Worm (Caenorhabditis elegans): ENCODE data around the gene Y46H3D.1.
A peak's percentile ranks its signal among the peaks of the same experiment; 100 is the strongest.

Y46H3D.1 gene

DNA sequence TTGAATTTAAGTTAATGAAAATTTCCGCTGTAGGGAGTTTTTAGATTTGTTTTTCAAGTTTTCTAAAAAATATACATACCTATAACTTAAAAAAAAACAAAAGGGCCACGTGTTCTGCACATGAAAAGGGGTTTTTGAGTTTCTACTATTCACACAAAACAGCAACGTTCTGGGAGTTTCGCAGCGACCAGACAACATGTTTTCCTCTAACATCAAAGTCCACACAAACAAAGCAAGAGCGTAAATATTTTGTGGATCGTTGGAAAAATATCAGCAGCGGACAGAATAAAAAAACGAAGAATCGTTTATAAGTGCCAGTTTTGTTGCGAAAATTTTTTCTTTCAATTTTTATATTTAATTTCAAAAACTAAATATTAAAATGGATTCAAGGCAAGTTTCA lies 1.6 kb downstream of the Y46H3D.1 start, which contains the start of gene alh-2:
alh-2 (plus strand) TSS at position 284 of the 400 bp plus-strand sequence.
- TF ChIP-seq snu-23 (GFP tag; optimal IDR thresholded peaks at IDR 0.05), result no peak
- no peak for TF ChIP-seq lin-14 (GFP tag; optimal IDR thresholded peaks at IDR 0.05)
- no peak for TF ChIP-seq hlh-17 (GFP tag; optimal IDR thresholded peaks at IDR 0.05; ENCODE audit: borderline replicate concordance)
- TF ChIP-seq efl-1 (optimal IDR thresholded peaks at IDR 0.05), result no peak
- TF ChIP-seq efl-1 (GFP tag; optimal IDR thresholded peaks at IDR 0.05 in 1 of 2), result no peak
- no peak for TF ChIP-seq grh-1 (GFP tag; IDR thresholded peaks at IDR 0.05)
- no peak for TF ChIP-seq swsn-7 (tag; optimal IDR thresholded peaks at IDR 0.05)
- no peak for TF ChIP-seq nhr-84 (tag; optimal IDR thresholded peaks at IDR 0.05)
- TF ChIP-seq ztf-11 (tag; optimal IDR thresholded peaks at IDR 0.05), result no peak
- TF ChIP-seq nhr-20 (tag; optimal IDR thresholded peaks at IDR 0.05), result no peak
- no peak for TF ChIP-seq blmp-1 (tag; optimal IDR thresholded peaks at IDR 0.05)
- TF ChIP-seq ztf-4 (tag; optimal IDR thresholded peaks at IDR 0.05), result no peak
- no peak for TF ChIP-seq ceh-88 (GFP tag; IDR thresholded peaks at IDR 0.05)
- TF ChIP-seq unc-130 (tag; optimal IDR thresholded peaks at IDR 0.05), result no peak
- TF ChIP-seq isw-1 (GFP tag; IDR thresholded peaks at IDR 0.05), result no peak
- no peak for TF ChIP-seq zip-4 (GFP tag; optimal IDR thresholded peaks at IDR 0.05)
- no peak for TF ChIP-seq nhr-47 (tag; optimal IDR thresholded peaks at IDR 0.05)
- TF ChIP-seq skn-1 (tag; optimal IDR thresholded peaks at IDR 0.05), result no peak

DNA sequence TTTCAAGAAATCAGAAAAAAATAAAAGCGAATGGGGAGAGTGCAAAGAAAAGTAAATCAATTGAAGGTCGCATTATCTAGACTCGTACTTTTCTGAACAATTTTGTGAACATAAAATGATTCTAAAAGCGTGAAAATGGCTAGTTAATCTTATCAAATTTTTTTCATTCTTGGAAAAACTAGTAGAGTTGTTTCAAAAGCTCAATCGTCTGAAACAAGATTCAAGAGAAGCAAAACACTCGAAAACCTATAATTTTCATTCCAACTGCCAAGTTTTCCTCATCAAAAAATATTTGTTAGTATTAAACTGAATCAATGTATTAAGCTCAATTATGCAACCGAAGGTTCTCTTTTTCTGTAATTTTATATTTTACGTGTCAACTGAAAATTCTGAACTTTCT lies 5.7 kb downstream of the Y46H3D.1 start, which contains the start of gene irld-45:
irld-45 (plus strand) TSS at position 301 of the 400 bp plus-strand sequence.
- TF ChIP-seq jun-1 (tag; optimal IDR thresholded peaks at IDR 0.05) (no peak), xbp-1 (tag; optimal IDR thresholded peaks at IDR 0.05) (no peak)

DNA sequence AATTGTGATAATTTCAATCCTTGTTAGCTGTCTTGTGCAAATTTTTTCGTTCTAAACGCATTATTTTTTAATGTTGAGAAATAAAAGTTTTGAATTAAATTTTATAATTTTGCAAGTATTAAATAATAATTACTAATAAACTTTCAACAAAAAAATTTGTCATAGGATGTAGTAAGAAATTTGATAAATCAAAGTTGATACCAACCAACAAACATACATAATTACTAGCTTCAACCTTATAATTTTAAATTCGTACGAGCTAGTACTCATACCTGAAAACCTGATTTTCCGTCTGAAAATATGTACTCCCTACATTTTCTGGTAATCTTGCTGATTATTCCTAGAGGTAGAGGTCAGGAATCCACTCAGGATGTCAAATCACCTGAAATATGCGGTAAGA lies 8.7 kb downstream of the Y46H3D.1 start, which contains the start of gene irld-44:
irld-44 (plus strand) TSS at position 301 of the 400 bp plus-strand sequence.
- no peak for TF ChIP-seq mep-1 (tag; optimal IDR thresholded peaks at IDR 0.05)
- TF ChIP-seq mef-2 (tag; optimal IDR thresholded peaks at IDR 0.05), result no peak
- no peak for TF ChIP-seq nhr-20 (tag; optimal IDR thresholded peaks at IDR 0.05)
- TF ChIP-seq nhr-90 (tag; optimal IDR thresholded peaks at IDR 0.05; ENCODE audit: poor library complexity), result no peak
- no peak for TF ChIP-seq lir-3 (tag; optimal IDR thresholded peaks at IDR 0.05; ENCODE audit: poor library complexity)
- TF ChIP-seq sup-37 (GFP tag; optimal IDR thresholded peaks at IDR 0.05), result no peak
- TF ChIP-seq nhr-47 (tag; optimal IDR thresholded peaks at IDR 0.05), result no peak
- TF ChIP-seq pag-3 (tag; optimal IDR thresholded peaks at IDR 0.05; ENCODE audit: borderline replicate concordance, insufficient read depth), result no peak
- TF ChIP-seq nhr-12 (tag; optimal IDR thresholded peaks at IDR 0.05), result no peak
- no peak for TF ChIP-seq efl-1 (optimal IDR thresholded peaks at IDR 0.05)
- no peak for TF ChIP-seq efl-1 (GFP tag; optimal IDR thresholded peaks at IDR 0.05 in 1 of 2)
- TF ChIP-seq zag-1 (tag; optimal IDR thresholded peaks at IDR 0.05), result no peak
- no peak for TF ChIP-seq nhr-28 (tag; optimal IDR thresholded peaks at IDR 0.05)
- no peak for TF ChIP-seq fkh-4 (tag; optimal IDR thresholded peaks at IDR 0.05; ENCODE audit: borderline replicate concordance)
- no peak for TF ChIP-seq zip-4 (GFP tag; optimal IDR thresholded peaks at IDR 0.05)
- TF ChIP-seq lsy-2 (tag; optimal IDR thresholded peaks at IDR 0.05), result no peak
- no peak for TF ChIP-seq lin-13 (GFP tag; optimal IDR thresholded peaks at IDR 0.05)
- no peak for TF ChIP-seq snpc-4 (tag; optimal IDR thresholded peaks at IDR 0.05)
- TF ChIP-seq nhr-71 (tag; optimal IDR thresholded peaks at IDR 0.05), result no peak
- TF ChIP-seq irx-1 (tag; optimal IDR thresholded peaks at IDR 0.05), result no peak

DNA sequence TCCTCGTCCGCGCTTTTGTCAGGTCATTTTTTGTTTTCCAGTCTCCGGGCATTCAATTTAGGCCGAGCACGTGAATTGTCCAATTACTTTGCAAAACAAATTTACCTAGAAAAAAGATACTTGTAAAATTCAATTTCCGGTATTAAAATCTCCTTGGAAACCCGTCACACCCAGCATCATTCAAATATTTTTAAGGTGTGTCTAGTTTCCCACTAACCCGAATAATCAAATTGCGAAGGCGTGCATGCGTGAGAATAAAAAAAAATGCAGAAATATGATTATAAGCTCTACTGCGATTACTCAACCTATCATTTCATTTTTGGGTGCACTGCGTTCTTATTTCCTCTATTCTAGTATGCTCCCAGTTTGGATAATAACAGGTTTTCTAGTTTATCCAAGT lies 12.5 kb downstream of the Y46H3D.1 start, which contains the start of gene irld-11:
irld-11 (plus strand) TSS at position 301 of the 400 bp plus-strand sequence.
- TF ChIP-seq zip-4 (GFP tag; optimal IDR thresholded peaks at IDR 0.05), result no peak
- TF ChIP-seq efl-3 (GFP tag; optimal IDR thresholded peaks at IDR 0.05), result no peak
- no peak for TF ChIP-seq unc-98 (GFP tag; IDR thresholded peaks at IDR 0.05)
- no peak for TF ChIP-seq tlp-1 (tag; optimal IDR thresholded peaks at IDR 0.05)
- TF ChIP-seq aly-2 (tag; optimal IDR thresholded peaks at IDR 0.05), result no peak
- no peak for TF ChIP-seq lir-3 (tag; optimal IDR thresholded peaks at IDR 0.05; ENCODE audit: poor library complexity)
- TF ChIP-seq fos-1 (tag; optimal IDR thresholded peaks at IDR 0.05), result no peak
- peak; percentile 32 for TF ChIP-seq nhr-20 (tag; optimal IDR thresholded peaks at IDR 0.05)
- no peak for TF ChIP-seq efl-1 (optimal IDR thresholded peaks at IDR 0.05)
- no peak for TF ChIP-seq efl-1 (GFP tag; optimal IDR thresholded peaks at IDR 0.05 in 1 of 2)
- TF ChIP-seq hlh-17 (GFP tag; optimal IDR thresholded peaks at IDR 0.05; ENCODE audit: borderline replicate concordance), result no peak
- TF ChIP-seq lin-15B (tag; optimal IDR thresholded peaks at IDR 0.05), result no peak
- TF ChIP-seq irx-1 (tag; optimal IDR thresholded peaks at IDR 0.05), result no peak
- TF ChIP-seq fkh-8 (tag; optimal IDR thresholded peaks at IDR 0.05), result peak; percentile 82
- no peak for TF ChIP-seq lin-39 (tag; optimal IDR thresholded peaks at IDR 0.05)
- TF ChIP-seq ceh-88 (GFP tag; IDR thresholded peaks at IDR 0.05), result no peak
